Fruit fly (Drosophila melanogaster): Measurements from ENCODE around the gene CG34267.

The CG34267 gene

DNA sequence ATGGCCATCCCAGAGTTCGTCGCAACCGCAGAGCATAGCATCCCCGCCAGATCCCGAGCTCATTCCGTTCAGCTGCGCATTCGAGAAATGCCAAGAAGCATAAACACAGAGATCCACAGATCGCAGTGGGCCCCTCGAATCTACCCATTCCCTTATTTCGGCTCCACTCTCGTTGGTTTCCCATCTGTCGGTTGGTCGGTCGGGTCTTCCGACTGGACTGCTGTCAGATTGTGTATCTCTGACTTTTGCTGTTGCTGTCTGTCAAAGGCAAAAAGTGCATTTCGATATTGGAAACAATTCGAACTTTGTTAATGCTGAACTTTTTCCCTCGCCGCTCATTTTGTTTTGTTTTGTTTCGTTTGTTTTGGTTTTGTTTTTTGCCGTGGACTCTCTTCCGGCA lies 29.1 kb downstream of the CG34267 start:
- peak; percentile 0 for TF ChIP-seq CG9139 (GFP tag; optimal IDR thresholded peaks at IDR 0.05)
- no peak for TF ChIP-seq Eip75B (GFP tag; optimal IDR thresholded peaks at IDR 0.05)
- no peak for TF ChIP-seq Smox (GFP tag; optimal IDR thresholded peaks at IDR 0.05)
- peak; percentile 67 for TF ChIP-seq dsx (GFP tag; optimal IDR thresholded peaks at IDR 0.05; ENCODE audit: poor library complexity, severe bottlenecking)
- no peak for TF ChIP-seq CG4318 (GFP tag; optimal IDR thresholded peaks at IDR 0.05)
- TF ChIP-seq fd85E (GFP tag; optimal IDR thresholded peaks at IDR 0.05), result no peak
- peak; percentile 59 for TF ChIP-seq svp (GFP tag)
- TF ChIP-seq Eip78C (GFP tag), result no peak
- no peak for TF ChIP-seq Sox14 (GFP tag; optimal IDR thresholded peaks at IDR 0.05)
- no peak for TF ChIP-seq CG10669 (GFP tag; optimal IDR thresholded peaks at IDR 0.05)

- TF ChIP-seq svp (GFP tag), result no peak
- no peak for TF ChIP-seq CG4318 (GFP tag; optimal IDR thresholded peaks at IDR 0.05)
- no peak for TF ChIP-seq Hr39 (GFP tag; optimal IDR thresholded peaks at IDR 0.05)
- TF ChIP-seq CG9139 (GFP tag; optimal IDR thresholded peaks at IDR 0.05), result no peak
- TF ChIP-seq CG15336 (GFP tag; IDR thresholded peaks at IDR 0.05), result no peak
- TF ChIP-seq fkh (GFP tag; optimal IDR thresholded peaks at IDR 0.05), result no peak
- TF ChIP-seq CG34406 (GFP tag; optimal IDR thresholded peaks at IDR 0.05), result no peak
- no peak for TF ChIP-seq CG11902 (GFP tag; optimal IDR thresholded peaks at IDR 0.05)
- no peak for TF ChIP-seq lz (GFP tag; optimal IDR thresholded peaks at IDR 0.05)
- TF ChIP-seq OdsH (GFP tag; optimal IDR thresholded peaks at IDR 0.05), result no peak
- no peak for TF ChIP-seq CG8119 (GFP tag; IDR thresholded peaks at IDR 0.05)
- TF ChIP-seq CG16779 (tag; optimal IDR thresholded peaks at IDR 0.05), result no peak
- no peak for TF ChIP-seq CG32006 (GFP tag; optimal IDR thresholded peaks at IDR 0.05)
- no peak for TF ChIP-seq Sox102F (GFP tag; optimal IDR thresholded peaks at IDR 0.05)
Measured at dm6 chr3L:465433-465832, 34.8 kb downstream of the CG34267 start.

DNA sequence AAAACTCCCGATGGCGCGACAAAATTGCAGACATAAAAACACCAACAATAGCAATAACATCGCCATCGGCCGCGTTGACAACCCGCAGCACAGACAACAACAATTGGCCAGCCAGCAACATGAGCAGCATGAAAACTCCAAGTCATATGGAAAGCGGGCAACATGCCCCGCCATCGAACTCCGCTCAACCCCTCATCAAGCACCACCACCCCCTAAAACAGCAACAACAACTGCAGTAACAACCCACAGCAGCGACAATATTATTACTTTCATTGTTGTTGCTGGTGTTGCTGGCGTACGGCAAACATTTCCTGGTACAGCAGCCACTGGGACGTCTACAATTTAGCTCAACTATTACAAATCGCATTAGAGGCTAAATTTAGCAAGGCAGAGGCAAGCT lies 42.9 kb downstream of the CG34267 start:
- TF ChIP-seq eg (GFP tag; IDR thresholded peaks at IDR 0.05) (0 out of 3 replicates have a peak, but pooled peaks have one; percentile 23), Ets96B (tag; optimal IDR thresholded peaks at IDR 0.05) (no peak), CG6854 (GFP tag; optimal IDR thresholded peaks at IDR 0.05) (no peak)

DNA sequence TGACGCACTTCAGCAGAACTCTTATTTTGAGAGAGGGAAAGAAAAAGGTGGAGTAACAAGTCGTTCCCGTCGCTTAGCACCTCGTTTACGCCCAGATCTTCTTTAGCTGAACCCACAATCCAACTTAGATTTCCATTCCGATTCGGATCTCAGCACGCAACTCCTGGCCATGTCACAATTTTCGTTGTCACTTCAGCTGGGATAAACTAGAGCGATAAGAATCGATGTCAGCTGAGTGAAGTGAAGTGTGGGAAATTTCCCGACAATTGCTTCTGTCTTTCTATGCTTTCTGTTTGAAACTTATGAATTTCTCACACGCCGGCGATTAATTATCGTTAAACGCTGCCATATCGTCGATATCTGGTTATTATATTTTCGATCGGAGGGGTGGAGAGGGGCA lies 43.9 kb downstream of the CG34267 start:
- TF ChIP-seq CG11762 (GFP tag; optimal IDR thresholded peaks at IDR 0.05; ENCODE audit: insufficient read depth) (no peak), dac (GFP tag; optimal IDR thresholded peaks at IDR 0.05) (no peak), Sox15 (GFP tag; optimal IDR thresholded peaks at IDR 0.05) (no peak), lz (GFP tag; optimal IDR thresholded peaks at IDR 0.05) (no peak), Ets96B (tag; optimal IDR thresholded peaks at IDR 0.05) (no peak), net (GFP tag; optimal IDR thresholded peaks at IDR 0.05) (no peak), fd85E (GFP tag; optimal IDR thresholded peaks at IDR 0.05) (no peak), ss (GFP tag; optimal IDR thresholded peaks at IDR 0.05) (no peak), CG34406 (GFP tag; optimal IDR thresholded peaks at IDR 0.05) (no peak), Eip78C (GFP tag) (no peak), Hr38 (GFP tag; optimal IDR thresholded peaks at IDR 0.05) (no peak), dsx (GFP tag; optimal IDR thresholded peaks at IDR 0.05; ENCODE audit: poor library complexity, severe bottlenecking) (no peak)

- peak; percentile 32 for TF ChIP-seq CG32006 (GFP tag; optimal IDR thresholded peaks at IDR 0.05)
- TF ChIP-seq Eip93F (GFP tag; optimal IDR thresholded peaks at IDR 0.05), result no peak
Measured at dm6 chr3L:454802-455579, 45.3 kb downstream of the CG34267 start.

Measured in whole organism, prepupa.